Worm (Caenorhabditis elegans) whole organism, L4/young adult: ENCODE results near the gene ptp-4A2.

Experiments
- W03F9.2 ChIP-seq: fragments of 150-350 bp; optimal IDR thresholded peaks from 2 replicates; lab custom pipeline; 2014; ENCODE audit warnings: missing biosample characterization, missing genetic modification characterization
- dao-5 ChIP-seq: sonication (generic microtip); optimal IDR thresholded peaks from 2 replicates; lab custom pipeline; 2016; ENCODE audit warnings: missing genotype, missing genetic modification characterization, moderate library complexity, missing compliant biosample characterization

- TF ChIP-seq dao-5 (tag; lab: Kevin White, UChicago) (no peak), W03F9.2 (no peak)
These were observed 22.4 kb downstream of the ptp-4A2 start for ce11 chrX:3920747-3921146.
